Fruit fly (Drosophila melanogaster) whole organism, pupa: ENCODE results near the gene CycH.

Source experiments
- CG10348 ChIP-seq: fragments of 200-800 bp; sonication (Bioruptor generic); IDR thresholded peaks from 2 replicates; pipeline ENCODE4 v1.3.6; 2022; ENCODE audit warnings: missing biosample characterization, missing genetic modification characterization
- CG12605 ChIP-seq: fragments of 200-800 bp; sonication (Bioruptor generic); IDR thresholded peaks from 2 replicates; pipeline ENCODE4 v1.3.6; 2022; ENCODE audit warnings: missing biosample characterization, missing genetic modification characterization
- CG13204 ChIP-seq: fragments of 200-800 bp; sonication (Bioruptor generic); optimal IDR thresholded peaks from 2 replicates; lab custom pipeline; 2018; ENCODE audit warnings: missing biosample characterization, mild to moderate bottlenecking, missing genetic modification characterization, moderate library complexity
- CG14655 ChIP-seq: fragments of 200-800 bp; sonication (Bioruptor generic); optimal IDR thresholded peaks from 3 replicates; lab custom pipeline; 2017; ENCODE audit warnings: mild to moderate bottlenecking, missing biosample characterization, missing genetic modification reagents, missing genetic modification characterization
- CG15710 ChIP-seq: fragments of 200-800 bp; sonication (Bioruptor generic); optimal IDR thresholded peaks from 2 replicates; lab custom pipeline; 2018; ENCODE audit warnings: missing biosample characterization, mild to moderate bottlenecking, missing genetic modification characterization, moderate library complexity
- CG17806 ChIP-seq: fragments of 200-800 bp; sonication (Bioruptor generic); optimal IDR thresholded peaks from 2 replicates; lab custom pipeline; 2018; ENCODE audit warnings: missing biosample characterization, mild to moderate bottlenecking, missing genetic modification characterization, moderate library complexity
- CG32121 ChIP-seq: fragments of 200-800 bp; sonication (Bioruptor generic); IDR thresholded peaks from 2 replicates; pipeline ENCODE4 v1.3.6; 2022; ENCODE audit warnings: missing biosample characterization, missing genetic modification characterization
- CG34367 ChIP-seq: fragments of 200-800 bp; sonication (Bioruptor generic); optimal IDR thresholded peaks from 2 replicates; lab custom pipeline; 2018; ENCODE audit warnings: missing biosample characterization, mild to moderate bottlenecking, missing genetic modification characterization
- CG4496 ChIP-seq: fragments of 200-800 bp; sonication (Bioruptor generic); IDR thresholded peaks from 3 replicates; pipeline ENCODE4 v1.3.6; 2022; ENCODE audit warnings: missing biosample characterization, missing genetic modification characterization
- CG8159 ChIP-seq: fragments of 200-800 bp; sonication (Bioruptor generic); optimal IDR thresholded peaks from 3 replicates; lab custom pipeline; 2018; ENCODE audit warnings: missing biosample characterization, mild to moderate bottlenecking, missing genetic modification characterization, moderate library complexity
- CG8301 ChIP-seq: fragments of 200-800 bp; sonication (Bioruptor generic); optimal IDR thresholded peaks from 2 replicates; lab custom pipeline; 2018; ENCODE audit warnings: missing biosample characterization, mild to moderate bottlenecking, missing genetic modification characterization
- CG9948 ChIP-seq: fragments of 200-800 bp; sonication (Bioruptor generic); optimal IDR thresholded peaks from 2 replicates; lab custom pipeline; 2018; ENCODE audit warnings: missing biosample characterization, mild to moderate bottlenecking, missing genetic modification characterization, moderate library complexity
- D1 ChIP-seq: fragments of 200-800 bp; sonication (Bioruptor generic); optimal IDR thresholded peaks from 2 replicates; lab custom pipeline; 2018; ENCODE audit warnings: missing biosample characterization, mild to moderate bottlenecking, missing genetic modification characterization, moderate library complexity
- EcR ChIP-seq: fragments of 200-800 bp; sonication (Bioruptor generic); optimal IDR thresholded peaks from 3 replicates; lab custom pipeline; 2019; ENCODE audit warnings: missing biosample characterization, missing genetic modification characterization, mild to moderate bottlenecking, moderate library complexity, missing genetic modification reagents
- Ets98B ChIP-seq: fragments of 200-800 bp; sonication (Bioruptor generic); IDR thresholded peaks from 2 replicates; pipeline ENCODE4 v1.3.6; 2022; ENCODE audit warnings: missing biosample characterization, missing genetic modification characterization
- Pif1A ChIP-seq: fragments of 200-800 bp; sonication (Bioruptor generic); optimal IDR thresholded peaks from 3 replicates; lab custom pipeline; 2016; ENCODE audit warnings: missing biosample characterization, missing genetic modification characterization
- Pif1B ChIP-seq: fragments of 200-800 bp; sonication (Bioruptor generic); optimal IDR thresholded peaks from 3 replicates; lab custom pipeline; 2016; ENCODE audit warnings: missing biosample characterization, missing genetic modification characterization
- Snoo ChIP-seq: fragments of 200-800 bp; sonication (Bioruptor generic); optimal IDR thresholded peaks from 3 replicates; lab custom pipeline; 2017; ENCODE audit warnings: missing biosample characterization, mild to moderate bottlenecking, missing genetic modification characterization, inconsistent platforms
- fd96Ca ChIP-seq: fragments of 200-800 bp; sonication (Bioruptor generic); IDR thresholded peaks from 3 replicates; pipeline ENCODE4 v1.3.6; 2022; ENCODE audit warnings: missing biosample characterization, missing genetic modification characterization
- gl ChIP-seq: fragments of 200-800 bp; sonication (Bioruptor generic); optimal IDR thresholded peaks from 2 replicates; lab custom pipeline; 2018; ENCODE audit warnings: missing biosample characterization, mild to moderate bottlenecking, missing genetic modification characterization
- rn ChIP-seq: fragments of 200-800 bp; sonication (Bioruptor generic); IDR thresholded peaks from 2 replicates; pipeline ENCODE4 v1.3.6; 2022; ENCODE audit warnings: missing biosample characterization, missing genetic modification characterization

CycH gene

DNA sequence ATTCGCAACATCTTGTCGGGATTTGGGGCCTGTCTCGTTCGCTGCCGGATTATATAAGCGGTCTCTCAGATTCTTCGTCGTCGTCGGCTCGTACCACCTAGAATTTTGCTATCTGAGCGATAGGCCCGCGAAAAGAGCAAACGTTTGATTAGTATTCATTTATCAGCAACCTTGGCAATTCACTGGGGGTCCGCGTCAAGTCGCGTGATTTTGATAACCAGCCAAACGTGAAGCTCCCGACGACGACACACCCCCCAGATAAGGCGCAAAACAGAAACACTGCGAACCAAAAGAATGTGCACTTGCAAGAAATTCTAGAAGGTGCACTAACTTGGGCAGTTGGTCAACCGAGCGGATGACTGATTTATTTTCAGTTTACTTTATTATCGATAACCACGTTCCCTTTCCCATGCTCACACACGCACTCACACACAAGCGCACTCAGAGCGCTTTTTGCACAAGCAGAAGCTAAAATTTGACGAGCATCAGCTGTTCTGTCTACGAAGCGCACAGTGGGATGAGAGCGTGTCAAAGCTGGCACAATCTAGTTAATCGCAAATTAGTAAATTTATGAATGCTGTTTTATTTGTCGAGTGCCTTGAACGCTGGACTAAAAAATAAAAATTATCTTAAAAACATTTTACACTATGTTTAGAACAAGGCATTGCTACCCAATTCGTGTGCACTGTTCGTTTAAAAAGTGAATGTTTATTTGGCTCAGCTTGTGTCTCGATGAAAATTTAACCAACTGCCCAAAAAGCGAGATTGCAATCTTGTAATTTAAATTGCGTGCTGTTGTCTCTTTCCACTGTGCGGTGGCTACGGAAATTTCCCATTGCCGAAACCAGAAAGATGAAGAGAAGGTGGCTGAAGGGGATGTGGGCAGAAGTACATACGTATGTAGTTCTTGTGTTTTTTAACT lies 18.2 kb downstream of the CycH start:
- TF ChIP-seq D1 (tag; lab: Kevin White, UChicago) (no peak), gl (peak; percentile 84), CG15710 (tag; lab: Kevin White, UChicago) (peak; percentile 93), CG8301 (peak; percentile 96), fd96Ca (GFP tag; lab: Robert Waterston, UW) (peak; percentile 95), EcR (GFP tag; lab: Kevin White, UChicago) (no peak), CG32121 (GFP tag; lab: Robert Waterston, UW) (peak; percentile 93), CG17806 (tag; lab: Kevin White, UChicago) (peak; percentile 92), CG4496 (GFP tag; lab: Robert Waterston, UW) (peak; percentile 95), Ets98B (GFP tag; lab: Robert Waterston, UW) (peak; percentile 92), rn (GFP tag; lab: Robert Waterston, UW) (peak; percentile 80), Pif1B (GFP tag; lab: Kevin White, UChicago) (peak; percentile 98), CG13204 (GFP tag; lab: Kevin White, UChicago) (peak; percentile 83), CG8159 (tag; lab: Kevin White, UChicago) (peak; percentile 95), CG12605 (GFP tag; lab: Robert Waterston, UW) (peak; percentile 88), CG10348 (peak; percentile 76; the same call in 1 of the 2 replicates), Pif1A (GFP tag; lab: Kevin White, UChicago) (peak; percentile 98), Snoo (tag; lab: Kevin White, UChicago) (peak; percentile 97), CG9948 (peak; percentile 90), CG34367 (peak; percentile 92), CG14655 (GFP tag; lab: Kevin White, UChicago) (peak; percentile 97)
- TF ChIP-seq, all 21 proteins: peak for 19

DNA sequence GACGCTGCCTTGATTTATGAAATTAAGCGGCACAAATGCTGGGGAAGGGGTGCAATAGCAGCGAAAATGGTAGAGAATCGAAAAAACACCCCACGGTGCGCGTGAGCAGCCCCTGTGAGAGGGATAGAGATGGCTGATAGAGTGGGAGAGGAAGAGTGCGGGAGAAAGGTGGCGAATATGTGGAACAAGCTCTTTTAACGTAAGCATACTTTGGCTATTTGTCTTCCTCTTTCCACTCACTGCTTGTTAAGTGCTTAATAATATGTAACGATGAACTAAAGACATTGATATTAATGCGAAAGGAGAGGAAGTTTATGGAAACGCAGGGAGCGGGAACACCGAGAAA lies 18.8 kb downstream of the CycH start:
- TF ChIP-seq CG32121 (GFP tag; lab: Robert Waterston, UW) (no peak), CG12605 (GFP tag; lab: Robert Waterston, UW) (no peak), EcR (GFP tag; lab: Kevin White, UChicago) (no peak), CG4496 (GFP tag; lab: Robert Waterston, UW) (no peak), Pif1B (GFP tag; lab: Kevin White, UChicago) (no peak), Snoo (tag; lab: Kevin White, UChicago) (no peak)
- TF ChIP-seq, all 21 proteins: peak for 0

DNA sequence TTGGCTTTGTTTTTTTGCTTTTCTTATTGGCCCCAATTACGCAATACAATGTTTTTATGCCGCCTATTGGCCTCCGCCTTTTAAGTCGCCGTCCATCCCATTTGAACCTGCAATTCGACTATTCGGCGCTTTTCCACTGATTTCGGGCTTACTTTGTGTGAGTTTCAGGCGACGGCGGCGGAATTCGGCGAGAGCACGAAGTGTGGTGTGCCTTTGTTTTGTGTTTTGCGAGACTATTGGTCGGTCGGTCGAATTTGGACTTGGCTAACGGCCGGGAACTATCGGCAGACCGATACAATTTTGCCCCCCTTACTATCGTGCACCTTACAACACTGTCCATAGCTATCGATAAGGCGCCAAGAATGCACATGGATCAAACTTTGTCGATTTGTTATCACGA lies 19.3 kb downstream of the CycH start, which contains the start of gene P5CDh1:
P5CDh1 (minus strand) TSS at position 278 of the 400 bp plus-strand sequence.
- no peak for TF ChIP-seq gl
- no peak for TF ChIP-seq CG10348
- TF ChIP-seq Pif1B (GFP tag; lab: Kevin White, UChicago) = no peak
- no peak for TF ChIP-seq CG12605 (GFP tag; lab: Robert Waterston, UW)
- TF ChIP-seq Snoo (tag; lab: Kevin White, UChicago) = no peak
- no peak for TF ChIP-seq CG14655 (GFP tag; lab: Kevin White, UChicago)
- TF ChIP-seq CG8301 = no peak
- no peak for TF ChIP-seq Pif1A (GFP tag; lab: Kevin White, UChicago)
- no peak for TF ChIP-seq CG15710 (tag; lab: Kevin White, UChicago)
- no peak for TF ChIP-seq rn (GFP tag; lab: Robert Waterston, UW)
- TF ChIP-seq CG32121 (GFP tag; lab: Robert Waterston, UW) = peak; percentile 15; the same call in 1 of the 2 replicates
- TF ChIP-seq D1 (tag; lab: Kevin White, UChicago) = no peak
- no peak for TF ChIP-seq EcR (GFP tag; lab: Kevin White, UChicago)
- peak; percentile 41; the same call in 1 of the 3 replicates for TF ChIP-seq fd96Ca (GFP tag; lab: Robert Waterston, UW)
- no peak for TF ChIP-seq CG9948
- peak; percentile 53 for TF ChIP-seq Ets98B (GFP tag; lab: Robert Waterston, UW)
- TF ChIP-seq CG13204 (GFP tag; lab: Kevin White, UChicago) = no peak
- no peak for TF ChIP-seq CG34367
- peak; percentile 39; the same call in 2 of the 3 replicates for TF ChIP-seq CG4496 (GFP tag; lab: Robert Waterston, UW)
- TF ChIP-seq CG8159 (tag; lab: Kevin White, UChicago) = no peak
- no peak for TF ChIP-seq CG17806 (tag; lab: Kevin White, UChicago)

DNA sequence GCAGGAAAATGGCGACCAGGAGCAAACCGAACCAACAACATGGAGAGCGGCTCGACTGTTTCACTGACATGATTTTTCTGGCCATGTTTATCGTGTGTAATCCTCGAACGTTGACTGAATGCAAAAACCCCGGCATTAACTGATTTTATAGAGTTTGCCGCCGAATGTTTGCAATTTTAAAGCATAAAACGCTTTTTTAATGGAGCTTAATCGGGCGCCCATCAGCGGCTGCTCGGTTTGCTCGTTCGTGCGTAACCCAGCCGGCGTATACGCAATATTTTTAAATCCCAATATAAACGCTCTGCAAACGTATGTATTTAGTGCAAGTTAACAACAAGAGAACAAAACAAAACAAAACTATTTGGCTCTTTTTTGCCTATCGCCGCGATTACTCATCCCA lies 20.5 kb downstream of the CycH start, which contains the start of gene CG14563:
CG14563 (minus strand) TSS at position 101 of the 400 bp plus-strand sequence.
- TF ChIP-seq fd96Ca (GFP tag; lab: Robert Waterston, UW) = no peak
- TF ChIP-seq EcR (GFP tag; lab: Kevin White, UChicago) = no peak
- TF ChIP-seq CG10348 = no peak
- no peak for TF ChIP-seq Ets98B (GFP tag; lab: Robert Waterston, UW)
- no peak for TF ChIP-seq CG4496 (GFP tag; lab: Robert Waterston, UW)
- TF ChIP-seq rn (GFP tag; lab: Robert Waterston, UW) = no peak
- TF ChIP-seq CG8159 (tag; lab: Kevin White, UChicago) = no peak
- TF ChIP-seq CG34367 = no peak
- no peak for TF ChIP-seq Pif1A (GFP tag; lab: Kevin White, UChicago)
- no peak for TF ChIP-seq CG9948
- TF ChIP-seq, all 21 proteins: peak for 0

- TF ChIP-seq CG13204 (GFP tag; lab: Kevin White, UChicago) (peak; percentile 68), CG17806 (tag; lab: Kevin White, UChicago) (no peak)
These were observed 21.5 kb downstream of the CycH start for dm6 chr3L:21843307-21843706.
